Worm (Caenorhabditis elegans) whole organism, midembryonic: ENCODE measurements around the gene T03F6.10.
A peak's percentile ranks its signal among the peaks of the same experiment; 100 is the strongest.

ENCODE experiments used
- T22C8.4 ChIP-seq: fragments of 200-800 bp; sonication (Bioruptor generic); IDR thresholded peaks from 2 replicates; pipeline ENCODE4 v1.3.6; 2022; ENCODE audit warnings: missing genetic modification characterization, missing compliant biosample characterization
- cog-1 ChIP-seq: sonication (generic microtip); optimal IDR thresholded peaks from 2 replicates; lab custom pipeline; 2016; ENCODE audit warnings: missing genetic modification characterization, missing compliant biosample characterization
- flt-1 ChIP-seq: fragments of 200-800 bp; sonication (Bioruptor generic); IDR thresholded peaks from 2 replicates; pipeline ENCODE4 v1.3.6; 2022; ENCODE audit warnings: missing genetic modification characterization, missing compliant biosample characterization
- klf-2 ChIP-seq: fragments of 200-800 bp; sonication (Bioruptor generic); conservative IDR thresholded peaks from 2 replicates; pipeline ENCODE4 v1.3.6; 2022; ENCODE audit warnings: missing genetic modification reagents, missing genetic modification characterization, missing compliant biosample characterization
- med-1 ChIP-seq: sonication (generic microtip); optimal IDR thresholded peaks from 2 replicates; lab custom pipeline; 2017; ENCODE audit warnings: missing genetic modification characterization, mild to moderate bottlenecking, missing compliant biosample characterization, antibody characterized with exemption, missing genetic modification reagents; ENCODE audit not compliant: insufficient read depth
- ref-1 ChIP-seq: fragments of 200-800 bp; sonication (Bioruptor generic); conservative IDR thresholded peaks from 2 replicates; pipeline ENCODE4 v1.3.6; 2022; ENCODE audit warnings: missing genetic modification reagents, missing genetic modification characterization, missing compliant biosample characterization
- tab-1 ChIP-seq: fragments of 200-800 bp; sonication (Bioruptor generic); IDR thresholded peaks from 2 replicates; pipeline ENCODE4 v1.3.6; 2022; ENCODE audit warnings: missing genetic modification characterization, missing compliant biosample characterization
- ztf-23 ChIP-seq: fragments of 200-800 bp; sonication (Bioruptor generic); IDR thresholded peaks from 2 replicates; pipeline ENCODE4 v1.3.6; 2022; ENCODE audit warnings: missing genetic modification reagents, missing genetic modification characterization, missing compliant biosample characterization
- ztf-29 ChIP-seq: fragments of 200-800 bp; sonication (Bioruptor generic); IDR thresholded peaks from 2 replicates; pipeline ENCODE4 v1.3.6; 2022; ENCODE audit warnings: missing genetic modification reagents, missing genetic modification characterization, missing compliant biosample characterization

Gene T03F6.10

ce11 chrIII:13346785-13347184, 31.4 kb downstream of the T03F6.10 start, which contains the start of gene mtm-6:
TSS of gene mtm-6 (plus strand) at chrIII:13347085.
- TF ChIP-seq flt-1 (GFP tag; lab: Robert Waterston, UW) (no peak), ztf-29 (no peak), ztf-23 (GFP tag; lab: Robert Waterston, UW) (no peak)

- TF ChIP-seq cog-1 (no peak), med-1 (no peak), klf-2 (GFP tag; lab: Robert Waterston, UW) (no peak), ztf-29 (no peak), flt-1 (GFP tag; lab: Robert Waterston, UW) (no peak), tab-1 (GFP tag; lab: Robert Waterston, UW) (no peak), T22C8.4 (GFP tag; lab: Robert Waterston, UW) (no peak), ztf-23 (GFP tag; lab: Robert Waterston, UW) (no peak), ref-1 (GFP tag; lab: Robert Waterston, UW) (no peak)
These were observed 33.5 kb downstream of the T03F6.10 start, which contains the start of gene acaa-2 for ce11 chrIII:13344538-13345136. TSS of gene acaa-2 (plus strand) at chrIII:13344937.

- TF ChIP-seq flt-1 (GFP tag; lab: Robert Waterston, UW) (no peak), ztf-29 (no peak), ref-1 (GFP tag; lab: Robert Waterston, UW) (no peak), med-1 (no peak)
These were observed 34.5 kb downstream of the T03F6.10 start for ce11 chrIII:13343562-13344139.

- TF ChIP-seq ztf-29 (no peak), cog-1 (no peak), ztf-23 (GFP tag; lab: Robert Waterston, UW) (no peak), T22C8.4 (GFP tag; lab: Robert Waterston, UW) (no peak), med-1 (no peak), tab-1 (GFP tag; lab: Robert Waterston, UW) (no peak), flt-1 (GFP tag; lab: Robert Waterston, UW) (no peak), ref-1 (GFP tag; lab: Robert Waterston, UW) (no peak), klf-2 (GFP tag; lab: Robert Waterston, UW) (no peak)
These were observed 35.0 kb downstream of the T03F6.10 start, which contains the start of gene ife-1 for ce11 chrIII:13343117-13343516. TSS of gene ife-1 (plus strand) at chrIII:13343417.

ce11 chrIII:13342079-13342734, 35.9 kb downstream of the T03F6.10 start, which contains the start of gene dro-1:
TSS of gene dro-1 (plus strand) at chrIII:13342684.
- TF ChIP-seq med-1: no peak
- TF ChIP-seq ztf-23 (GFP tag; lab: Robert Waterston, UW): no peak
- TF ChIP-seq ztf-29: no peak
- no peak for TF ChIP-seq ref-1 (GFP tag; lab: Robert Waterston, UW)
- no peak for TF ChIP-seq flt-1 (GFP tag; lab: Robert Waterston, UW)
- no peak for TF ChIP-seq T22C8.4 (GFP tag; lab: Robert Waterston, UW)
- no peak for TF ChIP-seq klf-2 (GFP tag; lab: Robert Waterston, UW)
- no peak for TF ChIP-seq cog-1

- TF ChIP-seq klf-2 (GFP tag; lab: Robert Waterston, UW): no peak
- TF ChIP-seq ztf-23 (GFP tag; lab: Robert Waterston, UW): no peak
- no peak for TF ChIP-seq flt-1 (GFP tag; lab: Robert Waterston, UW)
- no peak for TF ChIP-seq ref-1 (GFP tag; lab: Robert Waterston, UW)
- TF ChIP-seq cog-1: no peak
- TF ChIP-seq tab-1 (GFP tag; lab: Robert Waterston, UW): no peak
- TF ChIP-seq med-1: no peak
- no peak for TF ChIP-seq T22C8.4 (GFP tag; lab: Robert Waterston, UW)
- no peak for TF ChIP-seq ztf-29
These were observed 36.9 kb downstream of the T03F6.10 start, which contains the start of gene nud-1 for ce11 chrIII:13341275-13341626. TSS of gene nud-1 (plus strand) at chrIII:13341527.

ce11 chrIII:13340504-13341274, 37.5 kb downstream of the T03F6.10 start:
- TF ChIP-seq ztf-23 (GFP tag; lab: Robert Waterston, UW) (0 out of 2 replicates have a peak, but pooled peaks have one; percentile 33), med-1 (no peak), T22C8.4 (GFP tag; lab: Robert Waterston, UW) (0 out of 2 replicates have a peak, but pooled peaks have one; percentile 10)

- TF ChIP-seq tab-1 (GFP tag; lab: Robert Waterston, UW) (no peak), ztf-29 (no peak), T22C8.4 (GFP tag; lab: Robert Waterston, UW) (no peak), klf-2 (GFP tag; lab: Robert Waterston, UW) (no peak), ref-1 (GFP tag; lab: Robert Waterston, UW) (no peak), med-1 (no peak), ztf-23 (GFP tag; lab: Robert Waterston, UW) (no peak), cog-1 (no peak), flt-1 (GFP tag; lab: Robert Waterston, UW) (no peak)
These were observed 38.5 kb downstream of the T03F6.10 start, which contains the start of gene F53A2.3 for ce11 chrIII:13339672-13340071. TSS of gene F53A2.3 (minus strand) at chrIII:13339772.

ce11 chrIII:13333754-13334153, 44.4 kb downstream of the T03F6.10 start, which contains the start of gene sdz-20:
TSS of gene sdz-20 (plus strand) at chrIII:13334054.
- TF ChIP-seq T22C8.4 (GFP tag; lab: Robert Waterston, UW): no peak
- no peak for TF ChIP-seq tab-1 (GFP tag; lab: Robert Waterston, UW)
- TF ChIP-seq flt-1 (GFP tag; lab: Robert Waterston, UW): no peak
- TF ChIP-seq ref-1 (GFP tag; lab: Robert Waterston, UW): no peak
- TF ChIP-seq med-1: no peak
- no peak for TF ChIP-seq cog-1
- no peak for TF ChIP-seq ztf-23 (GFP tag; lab: Robert Waterston, UW)
- no peak for TF ChIP-seq klf-2 (GFP tag; lab: Robert Waterston, UW)
- no peak for TF ChIP-seq ztf-29
